Worm (Caenorhabditis elegans): Measurements from ENCODE around the gene fbxc-27.

The fbxc-27 gene

DNA sequence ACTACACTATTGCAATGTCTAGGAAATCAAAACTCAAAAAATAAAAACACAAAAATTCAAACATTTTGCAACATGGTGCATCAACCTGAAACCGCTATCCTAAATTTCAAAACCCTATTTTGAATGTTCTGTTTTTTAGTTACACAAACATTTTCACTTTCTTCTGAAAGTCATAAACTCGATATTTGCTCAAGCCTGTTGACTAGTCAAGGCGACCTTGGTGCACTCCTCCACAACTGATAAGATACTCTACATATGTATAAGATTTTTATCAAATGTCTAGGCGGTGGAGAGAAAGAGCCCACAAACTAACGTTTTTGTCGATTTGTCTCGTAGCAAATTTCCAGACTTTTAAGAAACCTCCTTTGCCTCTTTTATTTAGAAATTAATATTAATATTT, 21.5 kb upstream of the fbxc-27 start, which contains the start of gene T07D3.4:
TSS of gene T07D3.4 (plus strand) at position 286 of the 400 bp plus-strand sequence.
- TF ChIP-seq cog-1 (tag; optimal IDR thresholded peaks at IDR 0.05) (no peak), T22C8.4 (GFP tag; IDR thresholded peaks at IDR 0.05) (no peak), klf-2 (GFP tag; conservative IDR thresholded peaks at IDR 0.05) (no peak), ztf-23 (GFP tag; IDR thresholded peaks at IDR 0.05) (no peak), med-1 (GFP tag; optimal IDR thresholded peaks at IDR 0.05; ENCODE audit: insufficient read depth) (no peak), ref-1 (GFP tag; conservative IDR thresholded peaks at IDR 0.05) (no peak), ztf-29 (GFP tag; IDR thresholded peaks at IDR 0.05) (no peak), flt-1 (GFP tag; IDR thresholded peaks at IDR 0.05) (no peak), tab-1 (GFP tag; IDR thresholded peaks at IDR 0.05) (no peak)

DNA sequence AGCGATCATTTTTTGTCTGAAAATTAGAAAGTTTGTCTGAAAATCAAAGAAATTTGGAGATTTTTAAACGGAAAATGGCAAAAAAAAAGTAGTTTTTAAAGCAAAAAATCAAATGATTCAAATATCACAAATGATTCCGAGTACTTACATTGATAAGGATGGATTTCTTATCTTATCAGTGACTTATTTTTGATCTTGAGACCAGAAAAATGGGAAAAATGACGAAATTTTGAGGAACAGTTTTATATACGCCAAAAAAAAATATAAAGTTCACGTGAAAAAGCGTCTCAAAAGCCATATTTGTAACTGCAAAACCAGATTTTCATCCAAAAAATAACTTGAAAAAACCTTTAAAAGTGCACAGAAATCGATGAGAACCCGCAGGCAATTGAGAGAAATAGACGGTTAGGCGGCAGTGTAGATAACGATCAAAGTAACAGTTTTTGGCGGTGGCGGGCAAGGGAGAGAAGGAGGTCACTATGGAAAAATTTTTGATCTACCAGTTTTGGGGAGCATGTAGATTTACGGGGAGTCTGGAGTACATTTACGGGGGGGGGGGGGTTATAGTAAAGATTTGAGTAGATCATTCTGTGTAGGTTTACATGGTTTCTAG, 8.7 kb upstream of the fbxc-27 start, which contains the start of gene T07D3.9:
TSS of gene T07D3.9 (minus strand) at position 194 of the 613 bp plus-strand sequence.
- TF ChIP-seq flt-1 (GFP tag; IDR thresholded peaks at IDR 0.05) (no peak), cog-1 (tag; optimal IDR thresholded peaks at IDR 0.05) (no peak), klf-2 (GFP tag; conservative IDR thresholded peaks at IDR 0.05) (no peak), ref-1 (GFP tag; conservative IDR thresholded peaks at IDR 0.05) (no peak), ztf-29 (GFP tag; IDR thresholded peaks at IDR 0.05) (no peak), ztf-23 (GFP tag; IDR thresholded peaks at IDR 0.05) (no peak), tab-1 (GFP tag; IDR thresholded peaks at IDR 0.05) (no peak), med-1 (GFP tag; optimal IDR thresholded peaks at IDR 0.05; ENCODE audit: insufficient read depth) (no peak), T22C8.4 (GFP tag; IDR thresholded peaks at IDR 0.05) (no peak)

DNA sequence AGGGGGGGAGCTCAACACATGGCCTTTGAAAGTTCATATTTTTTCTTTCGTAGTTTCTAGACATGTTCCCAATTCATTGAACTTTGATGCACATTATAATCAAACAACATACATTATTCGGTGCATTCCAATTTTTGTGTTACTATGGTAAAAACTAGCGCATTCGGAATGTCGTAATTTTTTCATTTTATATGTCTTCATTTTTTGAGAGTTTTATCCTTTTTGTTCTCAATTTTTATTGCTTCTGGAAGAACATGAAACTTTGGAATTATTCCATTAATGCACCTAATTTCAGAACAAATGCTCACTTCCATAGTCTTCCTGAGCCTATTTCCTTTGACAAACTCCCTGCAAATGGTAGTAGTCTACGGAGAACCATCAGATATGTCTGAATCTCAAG, 7.9 kb upstream of the fbxc-27 start, which contains the start of gene T07D3.2:
TSS of gene T07D3.2 (plus strand) at position 301 of the 400 bp plus-strand sequence.
- TF ChIP-seq T22C8.4 (GFP tag; IDR thresholded peaks at IDR 0.05) (no peak), cog-1 (tag; optimal IDR thresholded peaks at IDR 0.05) (no peak), ztf-29 (GFP tag; IDR thresholded peaks at IDR 0.05) (no peak), ztf-23 (GFP tag; IDR thresholded peaks at IDR 0.05) (no peak), med-1 (GFP tag; optimal IDR thresholded peaks at IDR 0.05; ENCODE audit: insufficient read depth) (no peak), ref-1 (GFP tag; conservative IDR thresholded peaks at IDR 0.05) (no peak), flt-1 (GFP tag; IDR thresholded peaks at IDR 0.05) (no peak), tab-1 (GFP tag; IDR thresholded peaks at IDR 0.05) (no peak), klf-2 (GFP tag; conservative IDR thresholded peaks at IDR 0.05) (no peak)

DNA sequence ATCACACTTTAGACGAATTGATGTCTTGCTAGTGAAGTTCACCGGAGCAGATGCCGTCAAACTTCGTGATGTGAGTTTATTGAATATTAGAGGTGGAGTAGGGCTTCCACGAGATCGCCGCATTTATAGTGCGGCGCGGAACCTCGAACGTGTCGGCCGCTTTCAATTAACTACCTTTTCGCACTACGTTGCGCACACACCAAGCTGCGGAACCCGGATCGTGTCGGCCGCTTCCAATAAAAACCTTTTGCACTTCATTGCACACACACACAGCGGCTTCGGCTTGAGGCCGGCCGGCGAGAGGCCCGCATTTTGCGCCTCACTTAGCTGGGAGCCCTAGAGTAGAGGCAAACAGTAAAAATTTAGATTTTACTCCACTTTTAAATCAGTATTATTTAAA, 4.2 kb upstream of the fbxc-27 start:
- TF ChIP-seq cog-1 (tag; optimal IDR thresholded peaks at IDR 0.05) (no peak), ref-1 (GFP tag; conservative IDR thresholded peaks at IDR 0.05) (no peak), tab-1 (GFP tag; IDR thresholded peaks at IDR 0.05) (no peak), med-1 (GFP tag; optimal IDR thresholded peaks at IDR 0.05; ENCODE audit: insufficient read depth) (no peak), ztf-29 (GFP tag; IDR thresholded peaks at IDR 0.05) (no peak), flt-1 (GFP tag; IDR thresholded peaks at IDR 0.05) (no peak), klf-2 (GFP tag; conservative IDR thresholded peaks at IDR 0.05) (no peak), T22C8.4 (GFP tag; IDR thresholded peaks at IDR 0.05) (no peak), ztf-23 (GFP tag; IDR thresholded peaks at IDR 0.05) (no peak)

DNA sequence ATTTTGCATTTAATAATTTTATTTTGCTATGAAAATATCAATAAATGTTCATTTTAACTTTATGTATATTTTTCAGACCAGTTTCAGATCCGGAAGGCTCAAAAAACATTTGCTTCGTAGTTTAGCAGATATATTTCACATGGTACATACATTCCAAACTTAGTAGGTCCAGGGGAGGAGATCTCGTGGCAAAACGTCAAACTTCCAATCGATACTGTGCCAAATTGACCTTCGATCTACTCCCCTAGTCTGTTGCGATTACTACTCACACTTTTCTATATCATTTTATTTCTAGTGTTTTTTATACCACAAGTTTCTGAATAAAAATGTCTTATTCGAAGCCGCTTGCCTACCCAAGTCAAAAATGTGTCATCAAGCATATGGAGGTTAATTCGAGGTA, 2.1 kb downstream of the fbxc-27 start, which contains the start of gene fbxc-31:
TSS of gene fbxc-31 (plus strand) at position 301 of the 400 bp plus-strand sequence.
- no peak for TF ChIP-seq med-1 (GFP tag; optimal IDR thresholded peaks at IDR 0.05; ENCODE audit: insufficient read depth)
- TF ChIP-seq ztf-23 (GFP tag; IDR thresholded peaks at IDR 0.05) = no peak
- no peak for TF ChIP-seq flt-1 (GFP tag; IDR thresholded peaks at IDR 0.05)
- TF ChIP-seq tab-1 (GFP tag; IDR thresholded peaks at IDR 0.05) = no peak
- no peak for TF ChIP-seq ztf-29 (GFP tag; IDR thresholded peaks at IDR 0.05)
- no peak for TF ChIP-seq ref-1 (GFP tag; conservative IDR thresholded peaks at IDR 0.05)
- TF ChIP-seq T22C8.4 (GFP tag; IDR thresholded peaks at IDR 0.05) = no peak
- no peak for TF ChIP-seq klf-2 (GFP tag; conservative IDR thresholded peaks at IDR 0.05)
- TF ChIP-seq cog-1 (tag; optimal IDR thresholded peaks at IDR 0.05) = no peak

DNA sequence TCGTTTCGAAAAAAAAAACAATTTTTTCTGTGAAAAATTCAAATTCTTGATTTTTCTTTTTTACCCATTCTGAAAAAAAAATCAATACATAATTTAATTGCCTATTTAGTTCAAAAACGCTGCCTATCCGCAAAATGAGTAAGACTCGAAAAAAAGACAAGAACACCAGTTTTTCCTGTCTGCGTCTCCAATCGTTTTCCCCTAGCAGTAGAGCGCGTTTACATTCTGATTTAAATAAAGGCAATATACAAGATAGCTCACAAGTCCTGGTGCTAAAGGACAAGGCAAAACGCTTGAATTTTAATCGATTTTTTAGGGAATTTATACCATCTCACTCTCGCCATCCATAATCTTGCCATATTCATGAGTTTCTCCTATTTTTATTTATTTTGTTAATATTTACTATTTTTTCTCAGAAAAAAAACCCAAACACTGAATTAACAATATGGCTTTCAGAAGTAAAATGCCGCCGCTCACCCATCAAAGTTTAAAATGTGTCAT, 3.7 kb downstream of the fbxc-27 start, which contains the start of gene fbxc-33:
TSS of gene fbxc-33 (plus strand) at position 451 of the 501 bp plus-strand sequence.
- TF ChIP-seq cog-1 (tag; optimal IDR thresholded peaks at IDR 0.05) (no peak), ztf-29 (GFP tag; IDR thresholded peaks at IDR 0.05) (no peak), ztf-23 (GFP tag; IDR thresholded peaks at IDR 0.05) (no peak)

DNA sequence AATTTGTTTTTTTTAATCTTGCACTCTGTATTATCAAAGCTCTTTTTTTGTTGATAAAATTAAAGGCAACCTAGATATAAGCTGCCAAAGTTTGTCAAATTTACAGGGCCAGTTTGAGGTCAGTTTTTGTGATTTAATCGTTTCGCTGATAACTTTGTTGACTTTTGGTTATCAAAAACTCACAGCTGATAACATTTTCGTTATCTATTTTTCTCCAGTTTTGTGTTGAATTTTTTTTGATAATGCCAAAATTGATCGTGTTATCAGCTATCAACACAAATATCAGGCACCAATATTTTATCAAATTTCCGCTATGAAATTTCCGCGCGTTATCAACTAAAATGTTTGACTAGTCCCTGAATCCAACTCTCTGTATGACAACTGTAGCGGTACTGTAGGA, 5.6 kb downstream of the fbxc-27 start:
- TF ChIP-seq cog-1 (tag; optimal IDR thresholded peaks at IDR 0.05) (no peak), ref-1 (GFP tag; conservative IDR thresholded peaks at IDR 0.05) (no peak), klf-2 (GFP tag; conservative IDR thresholded peaks at IDR 0.05) (no peak), tab-1 (GFP tag; IDR thresholded peaks at IDR 0.05) (no peak), med-1 (GFP tag; optimal IDR thresholded peaks at IDR 0.05; ENCODE audit: insufficient read depth) (no peak), T22C8.4 (GFP tag; IDR thresholded peaks at IDR 0.05) (no peak), ztf-29 (GFP tag; IDR thresholded peaks at IDR 0.05) (no peak), flt-1 (GFP tag; IDR thresholded peaks at IDR 0.05) (no peak), ztf-23 (GFP tag; IDR thresholded peaks at IDR 0.05) (no peak)

DNA sequence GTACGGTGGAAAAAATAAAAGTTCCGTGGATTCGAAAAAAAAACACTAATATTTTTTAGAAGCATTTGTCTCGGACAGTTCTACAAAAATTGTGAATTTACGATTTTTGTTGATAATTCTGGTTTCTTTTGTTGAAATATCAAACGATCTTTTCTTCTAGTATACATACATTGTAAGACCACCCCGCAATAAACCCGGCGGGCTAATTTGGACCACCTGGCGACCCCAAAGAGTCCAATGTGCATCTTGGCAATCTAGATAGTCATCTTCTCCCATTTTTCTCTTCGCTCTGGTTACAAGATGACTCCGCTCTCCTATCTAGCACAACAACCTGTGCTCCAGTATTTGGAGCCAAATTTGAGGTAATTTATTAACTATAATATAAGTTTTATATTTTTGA, 6.2 kb downstream of the fbxc-27 start, which contains the start of gene fbxc-29:
TSS of gene fbxc-29 (plus strand) at position 301 of the 400 bp plus-strand sequence.
- TF ChIP-seq flt-1 (GFP tag; IDR thresholded peaks at IDR 0.05) (no peak), T22C8.4 (GFP tag; IDR thresholded peaks at IDR 0.05) (no peak), klf-2 (GFP tag; conservative IDR thresholded peaks at IDR 0.05) (no peak), ztf-29 (GFP tag; IDR thresholded peaks at IDR 0.05) (no peak), ref-1 (GFP tag; conservative IDR thresholded peaks at IDR 0.05) (no peak), med-1 (GFP tag; optimal IDR thresholded peaks at IDR 0.05; ENCODE audit: insufficient read depth) (no peak), cog-1 (tag; optimal IDR thresholded peaks at IDR 0.05) (no peak), ztf-23 (GFP tag; IDR thresholded peaks at IDR 0.05) (no peak), tab-1 (GFP tag; IDR thresholded peaks at IDR 0.05) (no peak)

DNA sequence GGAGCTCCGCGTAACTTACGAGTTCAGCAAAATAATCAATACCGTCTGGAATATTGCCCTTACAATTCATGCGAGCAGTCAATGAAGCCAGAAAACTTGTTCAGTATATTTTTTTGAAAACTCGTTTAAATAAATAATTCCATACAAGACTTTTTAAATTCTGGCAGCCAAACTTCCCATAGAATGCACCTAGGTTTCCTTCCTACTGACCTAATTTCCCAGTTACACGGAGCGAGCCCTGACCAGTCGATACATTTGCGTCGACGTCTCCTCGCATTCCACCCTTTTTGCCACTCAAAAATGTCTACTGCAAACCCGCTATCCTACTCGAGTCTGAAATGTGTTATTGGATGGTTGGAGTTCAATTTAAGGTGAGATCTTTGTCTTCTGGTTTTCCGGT, 7.8 kb downstream of the fbxc-27 start, which contains the start of gene fbxc-30:
TSS of gene fbxc-30 (plus strand) at position 301 of the 400 bp plus-strand sequence.
- no peak for TF ChIP-seq T22C8.4 (GFP tag; IDR thresholded peaks at IDR 0.05)
- no peak for TF ChIP-seq klf-2 (GFP tag; conservative IDR thresholded peaks at IDR 0.05)
- no peak for TF ChIP-seq ztf-23 (GFP tag; IDR thresholded peaks at IDR 0.05)
- no peak for TF ChIP-seq cog-1 (tag; optimal IDR thresholded peaks at IDR 0.05)
- no peak for TF ChIP-seq flt-1 (GFP tag; IDR thresholded peaks at IDR 0.05)
- no peak for TF ChIP-seq ztf-29 (GFP tag; IDR thresholded peaks at IDR 0.05)
